Worm (Caenorhabditis elegans) whole organism, L3 larva: ENCODE measurements around the gene grl-22.

Experiments
- ama-1 ChIP-seq: fragments of 150-350 bp; optimal IDR thresholded peaks from 2 replicates; lab custom pipeline; 2018
- elt-2 ChIP-seq: sonication (generic microtip); optimal IDR thresholded peaks from 2 replicates; lab custom pipeline; 2016; ENCODE audit warnings: missing genetic modification reagents, mild to moderate bottlenecking, missing genetic modification characterization, missing compliant biosample characterization
- fkh-10 ChIP-seq: sonication (generic microtip); optimal IDR thresholded peaks from 2 replicates; lab custom pipeline; 2017; ENCODE audit warnings: missing biosample characterization, missing genetic modification reagents, missing genetic modification characterization
- jun-1 ChIP-seq: fragments of 150-350 bp; optimal IDR thresholded peaks from 2 replicates; lab custom pipeline; 2014; ENCODE audit warnings: missing biosample characterization, missing genetic modification reagents, missing genetic modification characterization
- lin-39 ChIP-seq: fragments of 150-350 bp; optimal IDR thresholded peaks from 2 replicates; lab custom pipeline; 2018; ENCODE audit warnings: missing biosample characterization, missing genetic modification reagents, missing genetic modification characterization
- mdl-1 ChIP-seq: fragments of 150-350 bp; optimal IDR thresholded peaks from 2 replicates; lab custom pipeline; 2014; ENCODE audit warnings: missing biosample characterization, missing genetic modification characterization
- nhr-12 ChIP-seq: fragments of 150-350 bp; optimal IDR thresholded peaks from 2 replicates; lab custom pipeline; 2014; ENCODE audit warnings: missing biosample characterization, missing genetic modification characterization
- nhr-23 ChIP-seq: fragments of 150-350 bp; optimal IDR thresholded peaks from 2 replicates; lab custom pipeline; 2014; ENCODE audit warnings: missing biosample characterization, missing genetic modification reagents, missing genetic modification characterization
- nhr-76 ChIP-seq: fragments of 150-350 bp; sonication (generic microtip); optimal IDR thresholded peaks from 5 replicates; lab custom pipeline; 2014; ENCODE audit warnings: missing biosample characterization, missing genetic modification characterization
- unc-39 ChIP-seq: sonication (generic microtip); optimal IDR thresholded peaks from 4 replicates; lab custom pipeline; 2017; ENCODE audit warnings: missing biosample characterization, missing genetic modification characterization

ce11 chrIII:5404998-5405397, 8.8 kb downstream of the grl-22 start:
- TF ChIP-seq unc-39 (tag; lab: Kevin White, UChicago), result no peak
- no peak for TF ChIP-seq mdl-1 (tag; lab: Kevin White, UChicago)
- no peak for TF ChIP-seq nhr-23
- TF ChIP-seq fkh-10, result no peak
- no peak for TF ChIP-seq jun-1 (tag; lab: Kevin White, UChicago)
- no peak for TF ChIP-seq nhr-12 (tag; lab: Kevin White, UChicago)
- no peak for TF ChIP-seq ama-1 (lab: Kevin White, UChicago)
- TF ChIP-seq elt-2 (tag; lab: Kevin White, UChicago), result no peak
- TF ChIP-seq nhr-76, result no peak
- TF ChIP-seq lin-39 (tag; lab: Kevin White, UChicago), result no peak
